Worm (Caenorhabditis elegans): Measurements from ENCODE around the gene K09F5.1.

K09F5.1 gene

ce11 chrX:7781827-7782226, 42.4 kb downstream of the K09F5.1 start (continued):
- TF ChIP-seq snpc-1.1 (tag; optimal IDR thresholded peaks at IDR 0.05; ENCODE audit: insufficient read depth), result no peak
- no peak for TF ChIP-seq mcd-1 (GFP tag; IDR thresholded peaks at IDR 0.05)
- no peak for TF ChIP-seq F33H1.4 (GFP tag; IDR thresholded peaks at IDR 0.05)

- TF ChIP-seq tbp1 (GFP tag; optimal IDR thresholded peaks at IDR 0.05) (no peak), F39B2.1 (GFP tag; IDR thresholded peaks at IDR 0.05) (no peak), ZK185.1 (tag; optimal IDR thresholded peaks at IDR 0.05; ENCODE audit: poor library complexity, severe bottlenecking) (peak; percentile 23), B0336.3 (GFP tag; IDR thresholded peaks at IDR 0.05) (0 out of 2 replicates have a peak, but pooled peaks have one; percentile 28), zfh-2 (GFP tag; conservative IDR thresholded peaks at IDR 0.05) (no peak), T26A5.8 (tag; optimal IDR thresholded peaks at IDR 0.05) (no peak), nhr-80 (tag; optimal IDR thresholded peaks at IDR 0.05) (peak; percentile 41), xnd-1 (tag; optimal IDR thresholded peaks at IDR 0.05) (no peak), somi-1 (GFP tag; optimal IDR thresholded peaks at IDR 0.05) (no peak), D2030.7 (GFP tag; IDR thresholded peaks at IDR 0.05) (no peak), aptf-3 (GFP tag; IDR thresholded peaks at IDR 0.05) (no peak), pha-4 (tag; optimal IDR thresholded peaks at IDR 0.05) (no peak), dox-1 (GFP tag; IDR thresholded peaks at IDR 0.05) (peak; percentile 38; the same call in 1 of the 2 replicates), mxl-1 (tag; optimal IDR thresholded peaks at IDR 0.05) (no peak), hmg-1.2 (GFP tag; IDR thresholded peaks at IDR 0.05) (peak; percentile 71), lsy-27 (tag; optimal IDR thresholded peaks at IDR 0.05; ENCODE audit: borderline replicate concordance, insufficient read depth) (no peak), unc-130 (GFP tag; optimal IDR thresholded peaks at IDR 0.05) (no peak), mcd-1 (GFP tag; IDR thresholded peaks at IDR 0.05) (no peak), ceh-27 (GFP tag; optimal IDR thresholded peaks at IDR 0.05) (peak; percentile 28), cebp-2 (GFP tag; IDR thresholded peaks at IDR 0.05) (no peak), hlh-26 (GFP tag; conservative IDR thresholded peaks at IDR 0.05) (no peak), hlh-12 (tag; optimal IDR thresholded peaks at IDR 0.05) (no peak), lin-35 (GFP tag; optimal IDR thresholded peaks at IDR 0.05) (peak in 1 of 3 experiments; percentile 35), F57C9.4 (tag; optimal IDR thresholded peaks at IDR 0.05) (no peak), F33H1.4 (GFP tag; IDR thresholded peaks at IDR 0.05) (no peak), repo-1 (tag; optimal IDR thresholded peaks at IDR 0.05) (no peak), rcor-1 (GFP tag; IDR thresholded peaks at IDR 0.05) (no peak), attf-5 (GFP tag; optimal IDR thresholded peaks at IDR 0.05) (peak; percentile 27), attf-6 (GFP tag; IDR thresholded peaks at IDR 0.05) (no peak), efl-1 (GFP tag; optimal IDR thresholded peaks at IDR 0.05) (no peak), C17E4.6 (GFP tag; IDR thresholded peaks at IDR 0.05) (no peak), die-1 (tag; optimal IDR thresholded peaks at IDR 0.05) (no peak), ekl-4 (GFP tag; IDR thresholded peaks at IDR 0.05) (no peak), attf-3 (GFP tag; conservative IDR thresholded peaks at IDR 0.05) (no peak), egl-18 (GFP tag; IDR thresholded peaks at IDR 0.05) (no peak), let-526 (GFP tag; IDR thresholded peaks at IDR 0.05) (no peak)
Observed at ce11 chrX:7782389-7782788, 42.9 kb downstream of the K09F5.1 start, which contains the start of gene ZK154.4. ZK154.4 (minus strand) TSS chrX:7782415.

- TF ChIP-seq ceh-40 (GFP tag; IDR thresholded peaks at IDR 0.05), result no peak
- no peak for TF ChIP-seq F23B12.7 (tag; optimal IDR thresholded peaks at IDR 0.05; ENCODE audit: insufficient read depth)
- no peak for TF ChIP-seq attf-6 (GFP tag; IDR thresholded peaks at IDR 0.05)
- no peak for TF ChIP-seq F37B4.10 (GFP tag; IDR thresholded peaks at IDR 0.05)
- no peak for TF ChIP-seq lir-1 (GFP tag; conservative IDR thresholded peaks at IDR 0.05)
- no peak for TF ChIP-seq cebp-1 (GFP tag; IDR thresholded peaks at IDR 0.05)
- peak; percentile 63 for TF ChIP-seq cebp-1 (tag; optimal IDR thresholded peaks at IDR 0.05)
- no peak for TF ChIP-seq ekl-4 (GFP tag; IDR thresholded peaks at IDR 0.05)
- no peak for TF ChIP-seq atf-7 (tag; optimal IDR thresholded peaks at IDR 0.05)
- no peak for TF ChIP-seq C06A6.2 (GFP tag; conservative IDR thresholded peaks at IDR 0.05)
- TF ChIP-seq ccch-3 (GFP tag; optimal IDR thresholded peaks at IDR 0.05), result no peak
- TF ChIP-seq mel-28 (tag; optimal IDR thresholded peaks at IDR 0.05; ENCODE audit: borderline replicate concordance), result no peak
- no peak for TF ChIP-seq ZK185.1 (tag; optimal IDR thresholded peaks at IDR 0.05; ENCODE audit: poor library complexity, severe bottlenecking)
- TF ChIP-seq sdz-38 (tag; optimal IDR thresholded peaks at IDR 0.05), result no peak
Observed at ce11 chrX:7787885-7788353, 48.5 kb downstream of the K09F5.1 start, which contains the start of gene ZK154.5. ZK154.5 (minus strand) TSS chrX:7787935.

Measured in whole organism, young adult.